Fruit fly (Drosophila melanogaster): ENCODE results near the gene RpL23A.

dm6 chr3L:1665544-1665943 is 2.9 kb downstream of the RpL23A start:
- TF ChIP-seq pan (optimal IDR thresholded peaks at IDR 0.05) (no peak), psq (optimal IDR thresholded peaks at IDR 0.05) (no peak), CG8478 (optimal IDR thresholded peaks at IDR 0.05) (no peak), Dll (optimal IDR thresholded peaks at IDR 0.05) (no peak), EcR (GFP tag; optimal IDR thresholded peaks at IDR 0.05) (no peak)

Data from whole organism.